Fruit fly (Drosophila melanogaster): ENCODE data around the gene Gnpnat.

DNA sequence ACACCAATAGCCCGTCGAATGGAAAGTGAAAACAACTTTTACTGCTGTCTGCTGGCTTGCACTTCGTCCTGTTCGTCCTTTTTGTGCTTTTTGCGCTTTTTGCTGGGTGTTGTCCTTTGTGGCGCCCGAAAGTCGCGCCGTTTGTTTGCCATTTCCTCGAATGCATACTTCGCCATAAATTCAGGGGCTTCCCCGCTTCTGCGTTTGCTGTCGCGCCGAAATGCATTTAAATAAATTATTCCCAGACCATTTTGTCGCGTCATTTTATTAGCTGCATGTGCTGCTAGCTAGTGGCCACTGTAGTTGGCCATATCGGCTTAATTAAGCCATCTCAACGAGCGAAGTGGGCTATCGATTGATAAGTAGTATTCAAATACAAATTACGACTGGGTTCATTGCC, 47.2 kb downstream of the Gnpnat start:
- TF ChIP-seq sv (GFP tag; optimal IDR thresholded peaks at IDR 0.05): no peak
- TF ChIP-seq pan (optimal IDR thresholded peaks at IDR 0.05): no peak
- TF ChIP-seq sage (GFP tag; optimal IDR thresholded peaks at IDR 0.05): no peak
- TF ChIP-seq usp (GFP tag; optimal IDR thresholded peaks at IDR 0.05): no peak
- TF ChIP-seq CrebA (GFP tag; optimal IDR thresholded peaks at IDR 0.05; ENCODE audit: borderline replicate concordance): no peak
- no peak for TF ChIP-seq N (GFP tag; optimal IDR thresholded peaks at IDR 0.05)
- TF ChIP-seq GATAd (GFP tag; optimal IDR thresholded peaks at IDR 0.05): no peak
- no peak for TF ChIP-seq woc (GFP tag; optimal IDR thresholded peaks at IDR 0.05)
